Worm (Caenorhabditis elegans) whole organism, L2 larva: ENCODE data around the gene fbxc-32.

Experiments
- R02D3.7 ChIP-seq: fragments of 150-350 bp; optimal IDR thresholded peaks from 2 replicates; lab custom pipeline; 2014; ENCODE audit warnings: missing biosample characterization, missing genetic modification characterization
- aly-2 ChIP-seq: fragments of 150-350 bp; optimal IDR thresholded peaks from 2 replicates; lab custom pipeline; 2014; ENCODE audit warnings: missing biosample characterization, missing genetic modification characterization
- fos-1 ChIP-seq: fragments of 150-350 bp; optimal IDR thresholded peaks from 2 replicates; lab custom pipeline; 2014; ENCODE audit warnings: missing biosample characterization, missing genetic modification characterization
- gmeb-1 ChIP-seq: fragments of 150-350 bp; optimal IDR thresholded peaks from 2 replicates; lab custom pipeline; 2014; ENCODE audit warnings: missing biosample characterization, missing genetic modification characterization
- lin-11 ChIP-seq: fragments of 150-350 bp; sonication (generic microtip); optimal IDR thresholded peaks from 2 replicates; lab custom pipeline; 2014; ENCODE audit warnings: missing biosample characterization, missing genetic modification characterization, inconsistent platforms, mixed read lengths
- lin-13 ChIP-seq: fragments of 150-350 bp; optimal IDR thresholded peaks from 2 replicates; lab custom pipeline; 2014; ENCODE audit warnings: missing biosample characterization, missing genetic modification reagents, missing genetic modification characterization
- lsy-2 ChIP-seq, 2 experiments: fragments of 150-350 bp in 1 of 2; sonication (generic microtip) in 1 of 2; optimal IDR thresholded peaks; 2 replicates each; lab custom pipeline; 2014 to 2017; ENCODE audit warnings: missing biosample characterization in 2 of 2, missing genetic modification characterization in 2 of 2
- nhr-12 ChIP-seq: fragments of 150-350 bp; optimal IDR thresholded peaks from 2 replicates; lab custom pipeline; 2014; ENCODE audit warnings: missing biosample characterization, missing genetic modification characterization
- nhr-129 ChIP-seq: fragments of 150-350 bp; optimal IDR thresholded peaks from 2 replicates; lab custom pipeline; 2014; ENCODE audit warnings: missing biosample characterization, missing genetic modification characterization
- nhr-25 ChIP-seq: fragments of 150-350 bp; sonication (generic microtip); optimal IDR thresholded peaks from 3 replicates; lab custom pipeline; 2014; ENCODE audit warnings: missing biosample characterization, missing genetic modification characterization
- nhr-6 ChIP-seq: fragments of 150-350 bp; optimal IDR thresholded peaks from 2 replicates; lab custom pipeline; 2014; ENCODE audit warnings: missing biosample characterization, missing genetic modification characterization
- unc-62 ChIP-seq: fragments of 150-350 bp; optimal IDR thresholded peaks from 2 replicates; lab custom pipeline; 2014; ENCODE audit warnings: missing biosample characterization, missing genetic modification reagents, missing genetic modification characterization

DNA sequence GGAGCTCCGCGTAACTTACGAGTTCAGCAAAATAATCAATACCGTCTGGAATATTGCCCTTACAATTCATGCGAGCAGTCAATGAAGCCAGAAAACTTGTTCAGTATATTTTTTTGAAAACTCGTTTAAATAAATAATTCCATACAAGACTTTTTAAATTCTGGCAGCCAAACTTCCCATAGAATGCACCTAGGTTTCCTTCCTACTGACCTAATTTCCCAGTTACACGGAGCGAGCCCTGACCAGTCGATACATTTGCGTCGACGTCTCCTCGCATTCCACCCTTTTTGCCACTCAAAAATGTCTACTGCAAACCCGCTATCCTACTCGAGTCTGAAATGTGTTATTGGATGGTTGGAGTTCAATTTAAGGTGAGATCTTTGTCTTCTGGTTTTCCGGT, 30.7 kb downstream of the fbxc-32 start, which contains the start of gene fbxc-30:
- TF ChIP-seq nhr-6 (tag; lab: Kevin White, UChicago) (no peak), lsy-2 (tag; optimal IDR thresholded peaks at IDR 0.05; lab: Kevin White, UChicago) (no peak), aly-2 (tag; lab: Kevin White, UChicago) (no peak), fos-1 (tag; lab: Kevin White, UChicago) (no peak), unc-62 (GFP tag; lab: Kevin White, UChicago) (no peak), lin-11 (tag; lab: Kevin White, UChicago) (no peak), nhr-12 (tag; lab: Kevin White, UChicago) (no peak), nhr-25 (no peak), R02D3.7 (tag; lab: Kevin White, UChicago) (no peak), lin-13 (no peak), gmeb-1 (tag; lab: Kevin White, UChicago) (no peak), nhr-129 (tag; lab: Kevin White, UChicago) (no peak)
